Worm (Caenorhabditis elegans): ENCODE measurements around the gene C44B7.11.

Gene C44B7.11

DNA sequence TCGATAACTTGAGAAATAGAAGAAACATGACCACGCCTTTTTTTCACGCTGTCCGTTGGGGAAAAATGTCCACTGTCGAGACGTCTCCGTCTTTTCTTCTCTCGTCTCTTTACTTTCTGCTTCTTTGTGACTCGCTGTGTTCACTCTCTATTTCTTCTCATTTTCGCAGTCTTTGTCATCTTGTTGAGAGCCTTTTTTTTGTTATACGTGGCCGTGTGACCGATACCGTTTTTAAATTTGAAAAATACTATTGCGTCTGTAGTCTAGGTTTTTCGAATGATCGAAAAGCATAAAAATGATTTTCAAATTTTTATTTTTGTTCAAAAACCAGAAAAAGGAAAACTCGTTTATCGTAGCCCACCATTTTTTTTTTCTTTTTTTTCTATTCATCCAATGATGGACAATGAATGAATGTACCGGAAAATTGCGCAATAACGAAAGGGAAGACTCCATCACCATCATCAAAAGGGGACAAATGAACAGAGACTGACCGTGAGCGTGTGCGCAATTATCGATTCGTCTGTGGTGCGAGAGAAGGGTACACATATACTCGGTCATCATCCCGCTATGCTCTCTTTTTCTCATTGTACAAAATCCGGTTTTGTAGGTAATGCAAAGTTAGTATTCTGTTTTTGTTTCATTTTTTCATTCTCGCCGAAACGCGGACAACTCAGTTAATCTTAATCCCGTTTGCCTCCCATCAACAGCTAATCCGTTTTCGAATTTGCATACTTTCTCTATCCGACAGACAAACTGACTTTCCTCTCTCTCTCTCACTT lies 52.9 kb downstream of the C44B7.11 start:
- TF ChIP-seq lin-35 (GFP tag; optimal IDR thresholded peaks at IDR 0.05) (no peak), aly-2 (tag; optimal IDR thresholded peaks at IDR 0.05) (no peak), grh-1 (GFP tag; IDR thresholded peaks at IDR 0.05) (peak; percentile 21; the same call in 1 of the 2 replicates), lin-15B (tag; optimal IDR thresholded peaks at IDR 0.05) (no peak), egl-27 (tag; optimal IDR thresholded peaks at IDR 0.05) (peak in 1 of 2 experiments; percentile 59), unc-130 (tag; optimal IDR thresholded peaks at IDR 0.05) (no peak), efl-1 (optimal IDR thresholded peaks at IDR 0.05) (peak in 1 of 2 experiments; percentile 11), efl-1 (GFP tag; optimal IDR thresholded peaks at IDR 0.05 in 1 of 2) (peak in 1 of 2 experiments; percentile 42), ets-5 (GFP tag; IDR thresholded peaks at IDR 0.05) (no peak), lin-14 (GFP tag; optimal IDR thresholded peaks at IDR 0.05) (peak; percentile 18), blmp-1 (tag; optimal IDR thresholded peaks at IDR 0.05) (peak; percentile 72), C34B4.2 (tag; optimal IDR thresholded peaks at IDR 0.05) (no peak), lsy-2 (tag; optimal IDR thresholded peaks at IDR 0.05) (peak in 1 of 2 experiments; percentile 25), mep-1 (tag; optimal IDR thresholded peaks at IDR 0.05) (peak; percentile 56), xbp-1 (tag; optimal IDR thresholded peaks at IDR 0.05) (no peak), hlh-17 (GFP tag; optimal IDR thresholded peaks at IDR 0.05; ENCODE audit: borderline replicate concordance) (no peak), lin-39 (tag; optimal IDR thresholded peaks at IDR 0.05) (no peak), ceh-82 (tag; optimal IDR thresholded peaks at IDR 0.05) (peak in 1 of 3 experiments; percentile 11), snpc-4 (tag; optimal IDR thresholded peaks at IDR 0.05) (peak; percentile 40), rnt-1 (tag; optimal IDR thresholded peaks at IDR 0.05) (peak; percentile 14), nhr-85 (tag) (peak; percentile 75), jun-1 (tag; optimal IDR thresholded peaks at IDR 0.05) (no peak), skn-1 (tag; optimal IDR thresholded peaks at IDR 0.05) (peak; percentile 61), ceh-63 (GFP tag; optimal IDR thresholded peaks at IDR 0.05) (no peak)
